Fruit fly (Drosophila melanogaster): ENCODE measurements around the gene CG3625.

- TF ChIP-seq Mio (GFP tag; optimal IDR thresholded peaks at IDR 0.05) (no peak), CG9705 (GFP tag; optimal IDR thresholded peaks at IDR 0.05) (no peak), usp (GFP tag; optimal IDR thresholded peaks at IDR 0.05) (no peak), jim (GFP tag; optimal IDR thresholded peaks at IDR 0.05) (no peak), sage (GFP tag; optimal IDR thresholded peaks at IDR 0.05) (no peak), Jra (GFP tag; optimal IDR thresholded peaks at IDR 0.05) (no peak), br (GFP tag; optimal IDR thresholded peaks at IDR 0.05) (no peak), Hr83 (GFP tag; optimal IDR thresholded peaks at IDR 0.05; ENCODE audit: poor library complexity, severe bottlenecking) (no peak)
These were observed 20.0 kb downstream of the CG3625 start, which contains the start of gene Dus1 for dm6 chr2L:271553-271952.

Measured in whole organism, wandering third instar larva.